Fruit fly (Drosophila melanogaster) whole organism, embryonic: ENCODE results near the gene Zir.

Experiments used
- Atf3 ChIP-seq: fragments of 200-800 bp; sonication (Bioruptor generic); optimal IDR thresholded peaks from 3 replicates; lab custom pipeline; 2016; ENCODE audit warnings: missing biosample characterization, missing genetic modification characterization
- Atf6 ChIP-seq: fragments of 200-800 bp; sonication (Bioruptor generic); IDR thresholded peaks from 2 replicates; pipeline ENCODE4 v1.3.6; 2022; ENCODE audit warnings: missing biosample characterization, missing genetic modification characterization
- Bgb ChIP-seq: fragments of 200-800 bp; sonication (Bioruptor generic); IDR thresholded peaks from 2 replicates; pipeline ENCODE4 v1.3.6; 2022; ENCODE audit warnings: missing biosample characterization, missing genetic modification characterization; ENCODE audit not compliant: partially characterized antibody
- CG1529 ChIP-seq: fragments of 200-800 bp; sonication (Bioruptor generic); optimal IDR thresholded peaks from 3 replicates; lab custom pipeline; 2018; ENCODE audit warnings: missing biosample characterization, missing genetic modification characterization
- CG1603 ChIP-seq: fragments of 200-800 bp; sonication (Bioruptor generic); optimal IDR thresholded peaks from 2 replicates; lab custom pipeline; 2019; ENCODE audit warnings: missing biosample characterization, mild to moderate bottlenecking, missing genetic modification characterization, moderate library complexity
- CG16813 ChIP-seq: fragments of 200-800 bp; sonication (Bioruptor generic); IDR thresholded peaks from 3 replicates; pipeline ENCODE4 v1.3.6; 2022; ENCODE audit warnings: missing biosample characterization, missing genetic modification characterization; ENCODE audit not compliant: partially characterized antibody
- CG17359 ChIP-seq: fragments of 200-800 bp; sonication (Bioruptor generic); optimal IDR thresholded peaks from 3 replicates; lab custom pipeline; 2018; ENCODE audit warnings: missing biosample characterization, mild to moderate bottlenecking, missing genetic modification characterization, moderate library complexity
- CG1792 ChIP-seq: fragments of 200-800 bp; sonication (Bioruptor generic); optimal IDR thresholded peaks from 2 replicates; lab custom pipeline; 2016; ENCODE audit warnings: missing biosample characterization, missing genetic modification characterization
- CG2129 ChIP-seq: fragments of 200-800 bp; sonication (Bioruptor generic); IDR thresholded peaks from 2 replicates; pipeline ENCODE4 v1.3.6; 2022; ENCODE audit warnings: missing biosample characterization, missing genetic modification characterization; ENCODE audit not compliant: partially characterized antibody
- CG2712 ChIP-seq: fragments of 200-800 bp; optimal IDR thresholded peaks from 3 replicates; lab custom pipeline; 2019; ENCODE audit warnings: missing biosample characterization, mild to moderate bottlenecking, missing genetic modification characterization, moderate library complexity
- CG3726 ChIP-seq: fragments of 200-800 bp; sonication (Bioruptor generic); IDR thresholded peaks from 3 replicates; pipeline ENCODE4, ENCODE4 v1.3.6; 2022; ENCODE audit warnings: missing biosample characterization, missing genetic modification characterization
- CG3995 ChIP-seq: fragments of 200-800 bp; sonication (Bioruptor generic); optimal IDR thresholded peaks from 3 replicates; lab custom pipeline; 2016; ENCODE audit warnings: missing biosample characterization, missing genetic modification characterization
- CG6791 ChIP-seq: fragments of 200-800 bp; sonication (Bioruptor generic); IDR thresholded peaks from 3 replicates; pipeline ENCODE4 v1.3.6; 2022; ENCODE audit warnings: missing biosample characterization, missing genetic modification characterization; ENCODE audit not compliant: partially characterized antibody
- CG7928 ChIP-seq: fragments of 200-800 bp; sonication (Bioruptor generic); optimal IDR thresholded peaks from 2 replicates; lab custom pipeline; 2017; ENCODE audit warnings: missing biosample characterization, mild to moderate bottlenecking, missing genetic modification characterization
- CG8089 ChIP-seq: fragments of 200-800 bp; sonication (Bioruptor generic); optimal IDR thresholded peaks from 3 replicates; lab custom pipeline; 2016; ENCODE audit warnings: missing biosample characterization, missing genetic modification characterization
- CG8290 ChIP-seq, 3 experiments: fragments of 200-800 bp; sonication (Bioruptor generic); optimal IDR thresholded peaks; 2 replicates each; lab custom pipeline; 2016 to 2019; ENCODE audit warnings: missing biosample characterization in 3 of 3, missing genetic modification characterization in 3 of 3, mild to moderate bottlenecking in 2 of 3, moderate library complexity in 1 of 3
- CTCF ChIP-seq: fragments of 200-800 bp; sonication (Bioruptor generic); optimal IDR thresholded peaks from 2 replicates; lab custom pipeline; 2017; ENCODE audit warnings: missing biosample characterization, mild to moderate bottlenecking, missing genetic modification characterization, moderate library complexity
- Chrac-16 ChIP-seq: fragments of 200-800 bp; sonication (Bioruptor generic); optimal IDR thresholded peaks from 3 replicates; lab custom pipeline; 2016; ENCODE audit warnings: missing biosample characterization, missing genetic modification characterization
- Deaf1 ChIP-seq: fragments of 200-800 bp; optimal IDR thresholded peaks from 3 replicates; lab custom pipeline; 2019; ENCODE audit warnings: missing biosample characterization, mild to moderate bottlenecking, missing genetic modification characterization, moderate library complexity
- Dll ChIP-seq: fragments of 200-800 bp; sonication (Bioruptor generic); IDR thresholded peaks from 4 replicates; pipeline ENCODE4 v1.3.6; 2022; ENCODE audit warnings: missing biosample characterization, missing genetic modification characterization; ENCODE audit not compliant: partially characterized antibody
- E2f2 ChIP-seq: fragments of 200-800 bp; sonication (Bioruptor generic); IDR thresholded peaks from 2 replicates; pipeline ENCODE4 v1.3.6; 2022; ENCODE audit warnings: missing biosample characterization, missing genetic modification characterization
- Jarid2 ChIP-seq: fragments of 200-800 bp; sonication (Bioruptor generic); optimal IDR thresholded peaks from 3 replicates; lab custom pipeline; 2017; ENCODE audit warnings: mild to moderate bottlenecking, missing biosample characterization, missing genetic modification reagents, missing genetic modification characterization
- Med ChIP-seq: fragments of 200-800 bp; sonication (Bioruptor generic); peaks from one replicate; lab custom pipeline; 2016; ENCODE audit warnings: missing biosample characterization, missing genetic modification characterization, mild to moderate bottlenecking, inconsistent platforms, moderate library complexity
- Rfx ChIP-seq: fragments of 200-800 bp; sonication (Bioruptor generic); IDR thresholded peaks from 2 replicates; pipeline ENCODE4 v1.3.6; 2022; ENCODE audit warnings: missing biosample characterization, missing genetic modification characterization
- Scr ChIP-seq: fragments of 200-800 bp; sonication (Bioruptor generic); IDR thresholded peaks from 2 replicates; pipeline ENCODE4 v1.3.6; 2022; ENCODE audit warnings: missing biosample characterization, missing genetic modification characterization; ENCODE audit not compliant: partially characterized antibody
- bbx ChIP-seq: fragments of 200-800 bp; sonication (Bioruptor generic); IDR thresholded peaks from 2 replicates; pipeline ENCODE4 v1.3.6; 2022; ENCODE audit warnings: missing biosample characterization, missing genetic modification characterization; ENCODE audit not compliant: partially characterized antibody
- chinmo ChIP-seq: fragments of 200-800 bp; sonication (Bioruptor generic); IDR thresholded peaks from 4 replicates; pipeline ENCODE4 v1.3.6; 2022; ENCODE audit warnings: missing biosample characterization, missing genetic modification characterization; ENCODE audit not compliant: partially characterized antibody
- ci ChIP-seq: fragments of 200-800 bp; sonication (Bioruptor generic); IDR thresholded peaks from 3 replicates; pipeline ENCODE4 v1.3.6; 2022; ENCODE audit warnings: missing biosample characterization, missing genetic modification characterization
- emc ChIP-seq: fragments of 200-800 bp; sonication (Bioruptor generic); optimal IDR thresholded peaks from 2 replicates; lab custom pipeline; 2016; ENCODE audit warnings: missing biosample characterization, missing genetic modification characterization
- grn ChIP-seq: fragments of 200-800 bp; sonication (Bioruptor generic); optimal IDR thresholded peaks from 3 replicates; lab custom pipeline; 2017; ENCODE audit warnings: missing biosample characterization, missing genetic modification characterization
- gsb ChIP-seq: fragments of 200-800 bp; sonication (Bioruptor generic); IDR thresholded peaks from 2 replicates; pipeline ENCODE4 v1.3.6; 2022; ENCODE audit warnings: missing biosample characterization, missing genetic modification characterization
- gt ChIP-seq: fragments of 200-800 bp; sonication (Bioruptor generic); IDR thresholded peaks from 2 replicates; pipeline ENCODE4 v1.3.6; 2022; ENCODE audit warnings: missing biosample characterization, missing genetic modification characterization
- klu ChIP-seq: fragments of 200-800 bp; sonication (Bioruptor generic); IDR thresholded peaks from 2 replicates; pipeline ENCODE4 v1.3.6; 2022; ENCODE audit warnings: missing biosample characterization, missing genetic modification characterization
- kni ChIP-seq: fragments of 200-800 bp; sonication (Bioruptor generic); optimal IDR thresholded peaks from 3 replicates; lab custom pipeline; 2017; ENCODE audit warnings: mild to moderate bottlenecking, missing biosample characterization, missing genetic modification reagents, missing genetic modification characterization
- pan ChIP-seq, 4 experiments: fragments of >200 bp in 3 of 4; fragments of 200-800 bp in 1 of 4; sonication (Bioruptor generic) in 1 of 4; optimal IDR thresholded peaks in 3 of 4; IDR thresholded peaks in 1 of 4; 2 replicates each; pipeline versions ENCODE4 v1.3.6 to Lab custom; 2017 to 2022; ENCODE audit warnings: missing biosample characterization in 2 of 4, missing genetic modification characterization in 2 of 4, mixed read lengths in 1 of 4
- peb ChIP-seq: fragments of 200-800 bp; sonication (Bioruptor generic); IDR thresholded peaks from 2 replicates; pipeline ENCODE4 v1.3.6; 2022; ENCODE audit warnings: missing biosample characterization, missing genetic modification characterization
- psq ChIP-seq: fragments of 200-800 bp; sonication (Bioruptor generic); optimal IDR thresholded peaks from 2 replicates; lab custom pipeline; 2017; ENCODE audit warnings: missing biosample characterization, missing genetic modification characterization
- pzg ChIP-seq: fragments of 200-800 bp; sonication (Bioruptor generic); optimal IDR thresholded peaks from 3 replicates; lab custom pipeline; 2018; ENCODE audit warnings: missing biosample characterization, mild to moderate bottlenecking, missing genetic modification characterization, moderate library complexity
- sim ChIP-seq: fragments of 200-800 bp; sonication (Bioruptor generic); IDR thresholded peaks from 2 replicates; pipeline ENCODE4 v1.3.6; 2022; ENCODE audit warnings: missing biosample characterization, missing genetic modification characterization
- sna ChIP-seq: fragments of 200-800 bp; sonication (Bioruptor generic); IDR thresholded peaks from 2 replicates; pipeline ENCODE4 v1.3.6; 2022; ENCODE audit warnings: missing biosample characterization, missing genetic modification characterization; ENCODE audit not compliant: partially characterized antibody
- sqz ChIP-seq: fragments of 200-800 bp; sonication (Bioruptor generic); optimal IDR thresholded peaks from 3 replicates; lab custom pipeline; 2018; ENCODE audit warnings: missing biosample characterization, mild to moderate bottlenecking, missing genetic modification characterization
- ssp ChIP-seq: fragments of 200-800 bp; sonication (Bioruptor generic); IDR thresholded peaks from 2 replicates; pipeline ENCODE4 v1.3.6; 2022; ENCODE audit warnings: missing biosample characterization, missing genetic modification characterization
- stwl ChIP-seq: fragments of 200-800 bp; sonication (Bioruptor generic); optimal IDR thresholded peaks from 3 replicates; lab custom pipeline; 2018; ENCODE audit warnings: missing biosample characterization, mild to moderate bottlenecking, missing genetic modification characterization, moderate library complexity
- tap ChIP-seq: fragments of 200-800 bp; optimal IDR thresholded peaks from 3 replicates; lab custom pipeline; 2019; ENCODE audit warnings: missing biosample characterization, mild to moderate bottlenecking, missing genetic modification characterization, moderate library complexity
- unc-4 ChIP-seq: fragments of 200-800 bp; sonication (Bioruptor generic); IDR thresholded peaks from 2 replicates; pipeline ENCODE4 v1.3.6; 2022; ENCODE audit warnings: missing biosample characterization, missing genetic modification characterization; ENCODE audit not compliant: partially characterized antibody
- wek ChIP-seq: fragments of 200-800 bp; sonication (Bioruptor generic); optimal IDR thresholded peaks from 3 replicates; lab custom pipeline; 2018; ENCODE audit warnings: missing biosample characterization, mild to moderate bottlenecking, missing genetic modification characterization, moderate library complexity
- wor ChIP-seq: fragments of 200-800 bp; sonication (Bioruptor generic); IDR thresholded peaks from 2 replicates; pipeline ENCODE4 v1.3.6; 2022; ENCODE audit warnings: missing biosample characterization, missing genetic modification characterization
- zen2 ChIP-seq: fragments of 200-800 bp; sonication (Bioruptor generic); IDR thresholded peaks from 3 replicates; pipeline ENCODE4 v1.3.6; 2022; ENCODE audit warnings: missing biosample characterization, missing genetic modification characterization; ENCODE audit not compliant: partially characterized antibody
- zf30C ChIP-seq: fragments of 200-800 bp; sonication (Bioruptor generic); optimal IDR thresholded peaks from 3 replicates; lab custom pipeline; 2018; ENCODE audit warnings: missing biosample characterization, mild to moderate bottlenecking, missing genetic modification characterization

Gene Zir

DNA sequence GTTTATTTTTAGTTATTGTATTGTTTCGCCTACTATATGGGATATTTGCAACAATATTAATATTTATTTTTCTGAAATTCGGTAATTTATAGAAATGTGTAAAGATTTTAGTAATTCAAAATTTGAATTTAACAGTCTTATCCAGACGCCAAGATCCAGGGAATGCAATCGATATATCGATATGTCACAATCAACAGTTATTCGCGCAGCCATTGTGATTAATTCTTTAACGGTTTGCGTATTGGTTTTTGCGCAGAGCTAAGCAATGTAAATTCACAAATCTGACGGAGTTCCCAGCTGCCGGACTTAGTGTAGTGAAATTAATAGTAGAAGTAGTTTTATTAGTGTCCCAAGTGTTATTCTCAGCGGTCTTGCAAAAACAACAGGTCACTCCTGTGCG lies 19.9 kb downstream of the Zir start, which contains the start of gene ND-15 (continued):
- TF ChIP-seq grn: no peak
- peak; percentile 80 for TF ChIP-seq Scr (GFP tag; lab: Robert Waterston, UW)
- TF ChIP-seq psq: no peak
- peak; percentile 91 for TF ChIP-seq CG3995 (GFP tag; lab: Kevin White, UChicago)
- TF ChIP-seq wek: no peak
- peak; percentile 17; the same call in 1 of the 2 replicates for TF ChIP-seq Rfx (GFP tag; lab: Robert Waterston, UW)
- no peak for TF ChIP-seq sqz (GFP tag; lab: Kevin White, UChicago)
- TF ChIP-seq CG1529 (GFP tag; lab: Kevin White, UChicago): no peak
- no peak for TF ChIP-seq Jarid2 (GFP tag; lab: Kevin White, UChicago)
- TF ChIP-seq Chrac-16: no peak
- TF ChIP-seq pzg (GFP tag; lab: Kevin White, UChicago): peak; percentile 72
- TF ChIP-seq CG2712 (tag; lab: Kevin White, UChicago): peak; percentile 30
- TF ChIP-seq Atf6 (GFP tag; lab: Robert Waterston, UW): no peak
- TF ChIP-seq kni (GFP tag; lab: Kevin White, UChicago): no peak
- peak; percentile 90 for TF ChIP-seq Bgb (GFP tag; lab: Robert Waterston, UW)
- TF ChIP-seq CG16813 (GFP tag; lab: Robert Waterston, UW): peak; percentile 82
- TF ChIP-seq wor: no peak
- TF ChIP-seq Deaf1 (tag; lab: Kevin White, UChicago): no peak
- TF ChIP-seq ci (GFP tag; lab: Robert Waterston, UW): no peak
- TF ChIP-seq sna (GFP tag; lab: Robert Waterston, UW): peak; percentile 67; the same call in 1 of the 2 replicates
- peak; percentile 45; the same call in 1 of the 2 replicates for TF ChIP-seq CG2129 (GFP tag; lab: Robert Waterston, UW)
- no peak for TF ChIP-seq CG17359 (tag; lab: Kevin White, UChicago)
- TF ChIP-seq Dll: peak; percentile 79
- no peak for TF ChIP-seq gt (GFP tag; lab: Robert Waterston, UW)
- TF ChIP-seq Atf3 (GFP tag; lab: Kevin White, UChicago): no peak
- TF ChIP-seq chinmo (GFP tag; lab: Robert Waterston, UW): peak; percentile 84; the same call in 2 of the 4 replicates
- no peak for TF ChIP-seq peb (GFP tag; lab: Robert Waterston, UW)
- TF ChIP-seq CG1603 (tag; lab: Kevin White, UChicago): peak; percentile 65
- TF ChIP-seq CG8089 (GFP tag; lab: Kevin White, UChicago): no peak
- no peak for TF ChIP-seq emc (GFP tag; lab: Kevin White, UChicago)
- no peak for TF ChIP-seq klu (GFP tag; lab: Robert Waterston, UW)
- peak; percentile 83 for TF ChIP-seq bbx
- no peak for TF ChIP-seq CG1792 (GFP tag; lab: Kevin White, UChicago)
- no peak for TF ChIP-seq tap (tag; lab: Kevin White, UChicago)
- TF ChIP-seq CG8290 (GFP tag; optimal IDR thresholded peaks at IDR 0.05; lab: Kevin White, UChicago): no peak
- TF ChIP-seq CG8290 (tag; optimal IDR thresholded peaks at IDR 0.05; lab: Kevin White, UChicago): peak in 1 of 2 experiments; percentile 20
- peak; percentile 44 for TF ChIP-seq stwl (tag; lab: Kevin White, UChicago)
- peak; percentile 80 for TF ChIP-seq unc-4 (GFP tag; lab: Robert Waterston, UW)
- TF ChIP-seq CTCF: peak; percentile 43
- TF ChIP-seq zen2 (GFP tag; lab: Robert Waterston, UW): peak; percentile 46; the same call in 1 of the 3 replicates
- TF ChIP-seq Med (GFP tag; lab: Kevin White, UChicago): peak; percentile 74
- TF ChIP-seq CG6791: 0 out of 3 replicates have a peak, but pooled peaks have one; percentile 50
- TF ChIP-seq E2f2 (GFP tag; lab: Robert Waterston, UW): peak; percentile 57
- no peak for TF ChIP-seq sim (GFP tag; lab: Robert Waterston, UW)
- no peak for TF ChIP-seq CG3726 (GFP tag; lab: Robert Waterston, UW)
- TF ChIP-seq ssp (GFP tag; lab: Robert Waterston, UW): no peak
- no peak for TF ChIP-seq zf30C
- no peak for TF ChIP-seq pan (optimal IDR thresholded peaks at IDR 0.05; lab: Kevin White, UChicago)
- TF ChIP-seq pan (GFP tag; optimal IDR thresholded peaks at IDR 0.05 in 1 of 2, IDR thresholded peaks at IDR 0.05 in 1 of 2): no peak
- TF ChIP-seq CG7928 (GFP tag; lab: Kevin White, UChicago): peak; percentile 19
- TF ChIP-seq gsb (GFP tag; lab: Robert Waterston, UW): no peak
